Fruit fly (Drosophila melanogaster): ENCODE results near the gene CG13051.

Gene CG13051

DNA sequence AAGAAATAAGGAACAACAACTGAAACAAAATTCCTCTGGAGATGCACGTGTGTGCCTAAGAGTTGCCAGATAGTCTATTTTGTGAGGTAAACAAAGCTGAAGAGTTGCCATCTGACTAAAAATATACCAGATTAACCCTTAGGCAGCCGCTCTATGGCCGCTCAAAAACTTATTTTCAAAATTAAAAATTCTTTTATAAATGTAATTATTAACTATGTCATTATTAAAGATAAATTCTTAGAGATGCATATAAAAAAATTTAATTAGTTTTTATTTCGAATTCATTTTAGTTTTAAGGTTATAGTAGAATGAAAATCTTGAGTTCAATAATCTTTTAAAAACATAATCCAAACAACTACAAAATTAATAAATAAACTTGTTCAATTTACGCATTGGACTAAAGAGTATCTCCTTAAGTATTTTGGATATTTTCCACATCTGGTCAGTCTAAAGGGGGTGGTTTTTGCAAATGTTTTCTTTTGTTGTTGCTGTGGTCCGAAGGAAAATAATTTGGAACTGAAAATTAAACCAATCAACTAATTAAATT, 36.2 kb downstream of the CG13051 start, which contains the start of gene Tmx3 (continued):
- TF ChIP-seq bsh (GFP tag; optimal IDR thresholded peaks at IDR 0.05) (peak in 1 of 2 experiments; percentile 90), sens (GFP tag) (peak; percentile 92), zfh1 (GFP tag; IDR thresholded peaks at IDR 0.05) (peak; percentile 88), klu (GFP tag; IDR thresholded peaks at IDR 0.05) (no peak), CG4282 (GFP tag; optimal IDR thresholded peaks at IDR 0.05) (peak; percentile 3), HHEX (GFP tag; optimal IDR thresholded peaks at IDR 0.05) (peak; percentile 77), Oli (tag; optimal IDR thresholded peaks at IDR 0.05) (peak; percentile 81), CG2202 (tag; optimal IDR thresholded peaks at IDR 0.05) (peak; percentile 61), CG11504 (tag; optimal IDR thresholded peaks at IDR 0.05) (peak; percentile 91), CG13287 (GFP tag; IDR thresholded peaks at IDR 0.05; ENCODE audit: partially characterized antibody) (peak; percentile 17; the same call in 1 of the 2 replicates), Bdp1 (GFP tag; optimal IDR thresholded peaks at IDR 0.05) (no peak), Elba2 (GFP tag; optimal IDR thresholded peaks at IDR 0.05) (peak; percentile 59), CG17361 (GFP tag; IDR thresholded peaks at IDR 0.05) (peak; percentile 76), crol (GFP tag; IDR thresholded peaks at IDR 0.05) (0 out of 2 replicates have a peak, but pooled peaks have one; percentile 20), salm (tag; optimal IDR thresholded peaks at IDR 0.05) (no peak), Asciz (GFP tag; optimal IDR thresholded peaks at IDR 0.05) (peak; percentile 30), gem (tag; optimal IDR thresholded peaks at IDR 0.05) (peak; percentile 96), CG15011 (GFP tag; optimal IDR thresholded peaks at IDR 0.05) (peak; percentile 54), D19A (tag; optimal IDR thresholded peaks at IDR 0.05) (peak; percentile 89), CG8478 (optimal IDR thresholded peaks at IDR 0.05) (no peak), MTF-1 (GFP tag; optimal IDR thresholded peaks at IDR 0.05; ENCODE audit: borderline replicate concordance) (no peak), cg (GFP tag; optimal IDR thresholded peaks at IDR 0.05) (no peak), ci (GFP tag; IDR thresholded peaks at IDR 0.05) (peak; percentile 93), Myb (GFP tag; optimal IDR thresholded peaks at IDR 0.05) (peak; percentile 20), az2 (GFP tag; optimal IDR thresholded peaks at IDR 0.05) (peak; percentile 89), Six4 (GFP tag; optimal IDR thresholded peaks at IDR 0.05) (peak; percentile 75), kah (GFP tag; optimal IDR thresholded peaks at IDR 0.05) (peak; percentile 66), tll (GFP tag; optimal IDR thresholded peaks at IDR 0.05) (peak in 1 of 2 experiments; percentile 24), CG8359 (GFP tag; optimal IDR thresholded peaks at IDR 0.05; ENCODE audit: borderline replicate concordance) (no peak), h (optimal IDR thresholded peaks at IDR 0.05) (no peak), Dip2 (GFP tag; IDR thresholded peaks at IDR 0.05) (no peak), CG34224 (GFP tag; IDR thresholded peaks at IDR 0.05; ENCODE audit: partially characterized antibody) (no peak), CG32532 (GFP tag; IDR thresholded peaks at IDR 0.05) (peak; percentile 96), CG34376 (GFP tag; optimal IDR thresholded peaks at IDR 0.05) (no peak), ATbp (GFP tag; optimal IDR thresholded peaks at IDR 0.05) (peak; percentile 50), sens-2 (GFP tag; IDR thresholded peaks at IDR 0.05) (peak; percentile 74), vfl (GFP tag; optimal IDR thresholded peaks at IDR 0.05) (peak; percentile 49), usp (GFP tag; optimal IDR thresholded peaks at IDR 0.05) (no peak), btn (GFP tag; optimal IDR thresholded peaks at IDR 0.05) (no peak), CG7372 (GFP tag; IDR thresholded peaks at IDR 0.05) (peak; percentile 88), Adf1 (GFP tag; IDR thresholded peaks at IDR 0.05) (peak; percentile 62), Spps (tag; optimal IDR thresholded peaks at IDR 0.05) (peak; percentile 62), Vsx1 (GFP tag; optimal IDR thresholded peaks at IDR 0.05) (no peak), sisA (GFP tag; IDR thresholded peaks at IDR 0.05) (peak; percentile 90), z (GFP tag; IDR thresholded peaks at IDR 0.05) (no peak), gsb-n (tag; optimal IDR thresholded peaks at IDR 0.05) (peak; percentile 85), Atf-2 (GFP tag; optimal IDR thresholded peaks at IDR 0.05) (peak; percentile 47), CG14965 (GFP tag; optimal IDR thresholded peaks at IDR 0.05; ENCODE audit: borderline replicate concordance) (no peak), CG12155 (GFP tag; optimal IDR thresholded peaks at IDR 0.05) (peak; percentile 87), CG14860 (GFP tag; IDR thresholded peaks at IDR 0.05; ENCODE audit: partially characterized antibody) (no peak)

All from whole organism, embryonic.